Fruit fly (Drosophila melanogaster) whole organism, embryonic: ENCODE results near the gene CG14742.

Experiments
- Atf3 ChIP-seq: fragments of 200-800 bp; sonication (Bioruptor generic); optimal IDR thresholded peaks from 3 replicates; lab custom pipeline; 2016; ENCODE audit warnings: missing biosample characterization, missing genetic modification characterization
- Bdp1 ChIP-seq: fragments of 200-800 bp; sonication (Bioruptor generic); optimal IDR thresholded peaks from 3 replicates; lab custom pipeline; 2016; ENCODE audit warnings: missing biosample characterization, missing genetic modification characterization
- CG10543 ChIP-seq: fragments of 200-800 bp; sonication (Bioruptor generic); optimal IDR thresholded peaks from 3 replicates; lab custom pipeline; 2017; ENCODE audit warnings: missing biosample characterization, mild to moderate bottlenecking, missing genetic modification characterization, moderate library complexity
- CG10979 ChIP-seq: fragments of 200-800 bp; sonication (Bioruptor generic); optimal IDR thresholded peaks from 2 replicates; lab custom pipeline; 2018; ENCODE audit warnings: missing biosample characterization, mild to moderate bottlenecking, missing genetic modification characterization, moderate library complexity
- CG11247 ChIP-seq: fragments of 200-800 bp; sonication (Bioruptor generic); IDR thresholded peaks from 2 replicates; pipeline ENCODE4 v1.3.6; 2022; ENCODE audit warnings: missing biosample characterization, missing genetic modification characterization
- CG11695 ChIP-seq: fragments of 200-800 bp; sonication (Bioruptor generic); IDR thresholded peaks from 3 replicates; pipeline ENCODE4 v1.3.6; 2022; ENCODE audit warnings: missing biosample characterization, missing genetic modification characterization
- CG1233 ChIP-seq: fragments of 200-800 bp; sonication (Bioruptor generic); optimal IDR thresholded peaks from 4 replicates; lab custom pipeline; 2018; ENCODE audit warnings: missing biosample characterization, mild to moderate bottlenecking, missing genetic modification characterization
- CG13296 ChIP-seq: fragments of 200-800 bp; sonication (Bioruptor generic); optimal IDR thresholded peaks from 3 replicates; lab custom pipeline; 2018; ENCODE audit warnings: missing biosample characterization, mild to moderate bottlenecking, missing genetic modification characterization
- CG14710 ChIP-seq: fragments of 200-800 bp; sonication (Bioruptor generic); optimal IDR thresholded peaks from 3 replicates; lab custom pipeline; 2019; ENCODE audit warnings: missing biosample characterization, mild to moderate bottlenecking, missing genetic modification characterization, moderate library complexity
- CG15011 ChIP-seq: fragments of 200-800 bp; sonication (Bioruptor generic); optimal IDR thresholded peaks from 3 replicates; lab custom pipeline; 2018; ENCODE audit warnings: missing biosample characterization, mild to moderate bottlenecking, missing genetic modification characterization
- CG15514 ChIP-seq: fragments of 200-800 bp; sonication (Bioruptor generic); optimal IDR thresholded peaks from 3 replicates; lab custom pipeline; 2017; ENCODE audit warnings: missing biosample characterization, missing genetic modification characterization, mild to moderate bottlenecking, moderate library complexity, missing genetic modification reagents
- CG16779 ChIP-seq: fragments of 200-800 bp; sonication (Bioruptor generic); IDR thresholded peaks from 2 replicates; pipeline ENCODE4 v1.3.6; 2022; ENCODE audit warnings: missing biosample characterization, missing genetic modification characterization
- CG17612 ChIP-seq: fragments of 200-800 bp; sonication (Bioruptor generic); IDR thresholded peaks from 2 replicates; pipeline ENCODE4 v1.3.6; 2022; ENCODE audit warnings: missing biosample characterization, missing genetic modification characterization
- CG30431 ChIP-seq: fragments of 200-800 bp; sonication (Bioruptor generic); optimal IDR thresholded peaks from 2 replicates; lab custom pipeline; 2017; ENCODE audit warnings: missing biosample characterization, missing genetic modification characterization
- CG4404 ChIP-seq: fragments of 200-800 bp; sonication (Bioruptor generic); IDR thresholded peaks from 2 replicates; pipeline ENCODE4 v1.3.6; 2022; ENCODE audit warnings: missing biosample characterization, missing genetic modification characterization
- CG6683 ChIP-seq: fragments of 200-800 bp; sonication (Bioruptor generic); optimal IDR thresholded peaks from 2 replicates; lab custom pipeline; 2017; ENCODE audit warnings: missing biosample characterization, mild to moderate bottlenecking, missing genetic modification characterization, missing genetic modification reagents
- CG8359 ChIP-seq: fragments of 200-800 bp; sonication (Bioruptor generic); optimal IDR thresholded peaks from 2 replicates; lab custom pipeline; 2017; ENCODE audit warnings: missing biosample characterization, mild to moderate bottlenecking, missing genetic modification characterization, borderline replicate concordance
- CG8924 ChIP-seq: fragments of 200-800 bp; optimal IDR thresholded peaks from 3 replicates; lab custom pipeline; 2019; ENCODE audit warnings: missing biosample characterization, mild to moderate bottlenecking, missing genetic modification characterization, moderate library complexity
- CG9727 ChIP-seq: fragments of 200-800 bp; sonication (Bioruptor generic); optimal IDR thresholded peaks from 3 replicates; lab custom pipeline; 2017; ENCODE audit warnings: missing biosample characterization, mild to moderate bottlenecking, missing genetic modification characterization
- CrebB ChIP-seq: fragments of 200-800 bp; sonication (Bioruptor generic); optimal IDR thresholded peaks from 3 replicates; lab custom pipeline; 2018; ENCODE audit warnings: missing biosample characterization, mild to moderate bottlenecking, missing genetic modification characterization
- D ChIP-seq, 2 experiments: fragments of 200-800 bp in 1 of 2; fragments of >200 bp in 1 of 2; sonication (Bioruptor generic) in 1 of 2; optimal IDR thresholded peaks; 2 replicates in 1 of 2; 3 replicates in 1 of 2; lab custom pipeline; 2017; ENCODE audit warnings: mild to moderate bottlenecking in 1 of 2, missing biosample characterization in 1 of 2, missing genetic modification characterization in 1 of 2, missing genetic modification reagents in 1 of 2
- Doc3 ChIP-seq: fragments of 200-800 bp; sonication (Bioruptor generic); IDR thresholded peaks from 3 replicates; pipeline ENCODE4 v1.3.6; 2022; ENCODE audit warnings: missing biosample characterization, missing genetic modification characterization; ENCODE audit not compliant: partially characterized antibody
- ERR ChIP-seq: fragments of 200-800 bp; sonication (Bioruptor generic); optimal IDR thresholded peaks from 2 replicates; lab custom pipeline; 2016; ENCODE audit warnings: missing biosample characterization, missing genetic modification characterization
- Fer3 ChIP-seq: fragments of 200-800 bp; sonication (Bioruptor generic); optimal IDR thresholded peaks from 2 replicates; lab custom pipeline; 2018; ENCODE audit warnings: missing biosample characterization, mild to moderate bottlenecking, missing genetic modification characterization, moderate library complexity
- HHEX ChIP-seq: fragments of 200-800 bp; sonication (Bioruptor generic); optimal IDR thresholded peaks from 3 replicates; lab custom pipeline; 2017; ENCODE audit warnings: missing biosample characterization, mild to moderate bottlenecking, missing genetic modification characterization, missing genetic modification reagents
- Kr ChIP-seq: fragments of 200-800 bp; sonication (Bioruptor generic); optimal IDR thresholded peaks from 2 replicates; lab custom pipeline; 2017; ENCODE audit warnings: missing biosample characterization, mild to moderate bottlenecking, missing genetic modification characterization
- Max ChIP-seq: fragments of 200-800 bp; sonication (Bioruptor generic); optimal IDR thresholded peaks from 2 replicates; lab custom pipeline; 2016; ENCODE audit warnings: missing biosample characterization, mild to moderate bottlenecking, missing genetic modification characterization
- Med ChIP-seq: fragments of 200-800 bp; sonication (Bioruptor generic); peaks from one replicate; lab custom pipeline; 2016; ENCODE audit warnings: missing biosample characterization, missing genetic modification characterization, mild to moderate bottlenecking, inconsistent platforms, moderate library complexity
- Optix ChIP-seq: fragments of 200-800 bp; sonication (Bioruptor generic); IDR thresholded peaks from 3 replicates; pipeline ENCODE4 v1.3.6; 2022; ENCODE audit warnings: missing biosample characterization, missing genetic modification characterization
- Ptx1 ChIP-seq: fragments of 200-800 bp; sonication (Bioruptor generic); IDR thresholded peaks from 2 replicates; pipeline ENCODE4 v1.3.6; 2022; ENCODE audit warnings: missing biosample characterization, missing genetic modification characterization
- Spps ChIP-seq: fragments of 200-800 bp; sonication (Bioruptor generic); optimal IDR thresholded peaks from 2 replicates; lab custom pipeline; 2018; ENCODE audit warnings: missing biosample characterization, mild to moderate bottlenecking, missing genetic modification characterization
- Sry-δ ChIP-seq: fragments of 200-800 bp; sonication (Bioruptor generic); optimal IDR thresholded peaks from 2 replicates; lab custom pipeline; 2016; ENCODE audit warnings: missing biosample characterization, missing genetic modification characterization
- abd-A ChIP-seq: fragments of 200-800 bp; sonication (Bioruptor generic); optimal IDR thresholded peaks from 3 replicates; lab custom pipeline; 2019; ENCODE audit warnings: missing biosample characterization, mild to moderate bottlenecking, missing genetic modification characterization, moderate library complexity
- cad ChIP-seq: fragments of >200 bp; optimal IDR thresholded peaks from 2 replicates; lab custom pipeline; 2017; ENCODE audit warnings: missing biosample characterization, missing genetic modification characterization
- caup ChIP-seq: fragments of 200-800 bp; sonication (Bioruptor generic); optimal IDR thresholded peaks from 3 replicates; lab custom pipeline; 2017; ENCODE audit warnings: missing biosample characterization, mild to moderate bottlenecking, missing genetic modification characterization, moderate library complexity; ENCODE audit not compliant: severe bottlenecking
- corto ChIP-seq: fragments of 200-800 bp; sonication (Bioruptor generic); optimal IDR thresholded peaks from 2 replicates; lab custom pipeline; 2016; ENCODE audit warnings: missing biosample characterization, mild to moderate bottlenecking, missing genetic modification characterization, moderate library complexity
- dpn ChIP-seq, 2 experiments: fragments of 200-800 bp; sonication (Bioruptor generic); optimal IDR thresholded peaks; 3 replicates each; lab custom pipeline; 2016; ENCODE audit warnings: missing biosample characterization in 2 of 2, missing genetic modification characterization in 2 of 2
- eve ChIP-seq, 2 experiments: fragments of >200 bp; optimal IDR thresholded peaks; 2 replicates each; lab custom pipeline; 2017; ENCODE audit warnings: missing biosample characterization in 2 of 2, missing genetic modification characterization in 2 of 2
- insv ChIP-seq, 2 experiments: fragments of 200-800 bp; sonication (Bioruptor generic); optimal IDR thresholded peaks; 3 replicates each; lab custom pipeline; 2016 to 2018; ENCODE audit warnings: missing biosample characterization in 2 of 2, missing genetic modification characterization in 2 of 2
- lov ChIP-seq, 2 experiments: fragments of 200-800 bp in 1 of 2; fragments of >200 bp in 1 of 2; sonication (Bioruptor generic) in 1 of 2; IDR thresholded peaks in 1 of 2; optimal IDR thresholded peaks in 1 of 2; 2 replicates in 1 of 2; 3 replicates in 1 of 2; pipeline versions ENCODE4 v1.3.6 to Lab custom; 2017 to 2022; ENCODE audit warnings: missing biosample characterization in 1 of 2, missing genetic modification characterization in 1 of 2
- otp ChIP-seq: fragments of 200-800 bp; sonication (Bioruptor generic); IDR thresholded peaks from 3 replicates; pipeline ENCODE4, ENCODE4 v1.3.6; 2022; ENCODE audit warnings: missing biosample characterization, missing genetic modification characterization
- pfk ChIP-seq: fragments of 200-800 bp; sonication (Bioruptor generic); optimal IDR thresholded peaks from 2 replicates; lab custom pipeline; 2018; ENCODE audit warnings: missing biosample characterization, mild to moderate bottlenecking, missing genetic modification characterization, moderate library complexity
- shn ChIP-seq: fragments of 200-800 bp; sonication (Bioruptor generic); optimal IDR thresholded peaks from 3 replicates; lab custom pipeline; 2016; ENCODE audit warnings: missing biosample characterization, missing genetic modification characterization
- tgo ChIP-seq: fragments of 200-800 bp; sonication (Bioruptor generic); IDR thresholded peaks from 3 replicates; pipeline ENCODE4 v1.3.6; 2022; ENCODE audit warnings: missing biosample characterization, missing genetic modification characterization
- tio ChIP-seq: fragments of 200-800 bp; sonication (Bioruptor generic); optimal IDR thresholded peaks from 2 replicates; lab custom pipeline; 2017; ENCODE audit warnings: missing biosample characterization, missing genetic modification characterization, inconsistent platforms
- tll ChIP-seq, 2 experiments: fragments of 200-800 bp in 1 of 2; fragments of >200 bp in 1 of 2; sonication (Bioruptor generic) in 1 of 2; optimal IDR thresholded peaks; 2 replicates each; lab custom pipeline; 2017 to 2019; ENCODE audit warnings: missing biosample characterization in 2 of 2, missing genetic modification characterization in 2 of 2, mild to moderate bottlenecking in 1 of 2, moderate library complexity in 1 of 2
- tx ChIP-seq: fragments of 200-800 bp; sonication (Bioruptor generic); optimal IDR thresholded peaks from 2 replicates; lab custom pipeline; 2016; ENCODE audit warnings: missing biosample characterization, missing genetic modification characterization
- usp ChIP-seq: fragments of >200 bp; optimal IDR thresholded peaks from 2 replicates; lab custom pipeline; 2017; ENCODE audit warnings: missing biosample characterization, missing genetic modification characterization
- zen ChIP-seq: fragments of 200-800 bp; sonication (Bioruptor generic); optimal IDR thresholded peaks from 3 replicates; lab custom pipeline; 2018; ENCODE audit warnings: missing biosample characterization, mild to moderate bottlenecking, missing genetic modification characterization, moderate library complexity
- zfh2 ChIP-seq: fragments of 200-800 bp; sonication (Bioruptor generic); optimal IDR thresholded peaks from 2 replicates; lab custom pipeline; 2016; ENCODE audit warnings: missing biosample characterization, missing genetic modification characterization

The CG14742 gene

dm6 chr3R:12248243-12248642 lies 33.9 kb downstream of the CG14742 start:
- TF ChIP-seq D (optimal IDR thresholded peaks at IDR 0.05; lab: Kevin White, UChicago) (peak; percentile 92), D (GFP tag; optimal IDR thresholded peaks at IDR 0.05; lab: Kevin White, UChicago) (no peak), ERR (GFP tag; lab: Kevin White, UChicago) (no peak), CG11247 (GFP tag; lab: Robert Waterston, UW) (no peak), tgo (GFP tag; lab: Robert Waterston, UW) (no peak), HHEX (no peak), Kr (GFP tag; lab: Kevin White, UChicago) (peak; percentile 5), usp (no peak), zen (tag; lab: Kevin White, UChicago) (peak; percentile 61), CG16779 (no peak), tll (GFP tag; optimal IDR thresholded peaks at IDR 0.05; lab: Kevin White, UChicago) (peak in 1 of 2 experiments; percentile 93), Sry-δ (GFP tag; lab: Kevin White, UChicago) (no peak), zfh2 (no peak), cad (peak; percentile 83), CG15514 (GFP tag; lab: Kevin White, UChicago) (no peak), abd-A (no peak), CG9727 (GFP tag; lab: Kevin White, UChicago) (no peak), CG30431 (GFP tag; lab: Kevin White, UChicago) (no peak), Bdp1 (GFP tag; lab: Kevin White, UChicago) (no peak), insv (GFP tag; optimal IDR thresholded peaks at IDR 0.05; lab: Kevin White, UChicago) (no peak), CG11695 (GFP tag; lab: Robert Waterston, UW) (no peak), shn (no peak), Spps (tag; lab: Kevin White, UChicago) (no peak)

- TF ChIP-seq CG17612 (GFP tag; lab: Robert Waterston, UW), result no peak
- TF ChIP-seq tx (GFP tag; lab: Kevin White, UChicago), result no peak
- no peak for TF ChIP-seq CG13296 (GFP tag; lab: Kevin White, UChicago)
- no peak for TF ChIP-seq corto (GFP tag; lab: Kevin White, UChicago)
- TF ChIP-seq CG10543 (GFP tag; lab: Kevin White, UChicago), result no peak
- no peak for TF ChIP-seq caup (GFP tag; lab: Kevin White, UChicago)
- no peak for TF ChIP-seq tio (GFP tag; lab: Kevin White, UChicago)
- TF ChIP-seq CG14710 (tag; lab: Kevin White, UChicago), result no peak
- no peak for TF ChIP-seq CG8924
- TF ChIP-seq eve (GFP tag; optimal IDR thresholded peaks at IDR 0.05; lab: Kevin White, UChicago), result no peak
- no peak for TF ChIP-seq Atf3
- TF ChIP-seq CG1233 (GFP tag; lab: Kevin White, UChicago), result no peak
- no peak for TF ChIP-seq CG15011 (GFP tag; lab: Kevin White, UChicago)
- TF ChIP-seq otp (GFP tag; lab: Robert Waterston, UW), result no peak
- no peak for TF ChIP-seq pfk (GFP tag; lab: Kevin White, UChicago)
- TF ChIP-seq lov (optimal IDR thresholded peaks at IDR 0.05; lab: Kevin White, UChicago), result no peak
- no peak for TF ChIP-seq lov (GFP tag; IDR thresholded peaks at IDR 0.05; lab: Robert Waterston, UW)
- no peak for TF ChIP-seq Med (GFP tag; lab: Kevin White, UChicago)
- TF ChIP-seq CG4404 (GFP tag; lab: Robert Waterston, UW), result no peak
- TF ChIP-seq CG10979 (tag; lab: Kevin White, UChicago), result no peak
- TF ChIP-seq CrebB, result no peak
- no peak for TF ChIP-seq CG6683 (GFP tag; lab: Kevin White, UChicago)
- TF ChIP-seq zfh2, result no peak
- TF ChIP-seq Max, result no peak
- TF ChIP-seq Optix (GFP tag; lab: Robert Waterston, UW), result no peak
- TF ChIP-seq CG15514 (GFP tag; lab: Kevin White, UChicago), result no peak
- no peak for TF ChIP-seq Fer3 (tag; lab: Kevin White, UChicago)
- no peak for TF ChIP-seq Doc3 (GFP tag; lab: Robert Waterston, UW)
- no peak for TF ChIP-seq Ptx1 (GFP tag; lab: Robert Waterston, UW)
- peak; percentile 12 for TF ChIP-seq CG8359 (GFP tag; lab: Kevin White, UChicago)
- no peak for TF ChIP-seq dpn (GFP tag; optimal IDR thresholded peaks at IDR 0.05; lab: Kevin White, UChicago)
Observed at dm6 chr3R:12250204-12250603, 35.9 kb downstream of the CG14742 start.
